Fruit fly (Drosophila melanogaster) whole organism, embryonic: ENCODE measurements around the gene Vha68-1.
A peak's percentile ranks its signal among the peaks of the same experiment; 100 is the strongest.

Experiments used
- Awh ChIP-seq: fragments of 200-800 bp; sonication (Bioruptor generic); IDR thresholded peaks from 2 replicates; pipeline ENCODE4, ENCODE4 v1.3.6; 2022; ENCODE audit warnings: missing biosample characterization, missing genetic modification characterization
- C15 ChIP-seq: fragments of 200-800 bp; sonication (Bioruptor generic); IDR thresholded peaks from 3 replicates; pipeline ENCODE4 v1.3.6; 2022; ENCODE audit warnings: missing biosample characterization, missing genetic modification characterization
- CG11560 ChIP-seq: fragments of 200-800 bp; sonication (Bioruptor generic); IDR thresholded peaks from 3 replicates; pipeline ENCODE4 v1.3.6; 2022; ENCODE audit warnings: missing biosample characterization, missing genetic modification characterization
- CG11696 ChIP-seq: fragments of 200-800 bp; sonication (Bioruptor generic); IDR thresholded peaks from 2 replicates; pipeline ENCODE4 v1.3.6; 2022; ENCODE audit warnings: missing biosample characterization, missing genetic modification characterization
- CG11723 ChIP-seq: fragments of 200-800 bp; sonication (Bioruptor generic); optimal IDR thresholded peaks from 2 replicates; lab custom pipeline; 2017; ENCODE audit warnings: missing biosample characterization, mild to moderate bottlenecking, missing genetic modification characterization
- CG13775 ChIP-seq: fragments of 200-800 bp; sonication (Bioruptor generic); optimal IDR thresholded peaks from 3 replicates; lab custom pipeline; 2017; ENCODE audit warnings: missing biosample characterization, mild to moderate bottlenecking, missing genetic modification characterization
- CG15514 ChIP-seq: fragments of 200-800 bp; sonication (Bioruptor generic); optimal IDR thresholded peaks from 3 replicates; lab custom pipeline; 2017; ENCODE audit warnings: missing biosample characterization, missing genetic modification characterization, mild to moderate bottlenecking, moderate library complexity, missing genetic modification reagents
- CG15601 ChIP-seq: fragments of 200-800 bp; sonication (Bioruptor generic); optimal IDR thresholded peaks from 3 replicates; lab custom pipeline; 2019; ENCODE audit warnings: missing biosample characterization, mild to moderate bottlenecking, missing genetic modification characterization, moderate library complexity
- CG17912 ChIP-seq: fragments of 200-800 bp; sonication (Bioruptor generic); optimal IDR thresholded peaks from 2 replicates; lab custom pipeline; 2018; ENCODE audit warnings: missing biosample characterization, mild to moderate bottlenecking, missing genetic modification characterization
- CG2889 ChIP-seq: fragments of 200-800 bp; sonication (Bioruptor generic); IDR thresholded peaks from 3 replicates; pipeline ENCODE4 v1.3.6; 2022; ENCODE audit warnings: missing biosample characterization, missing genetic modification characterization
- CG32767 ChIP-seq: fragments of 200-800 bp; sonication (Bioruptor generic); IDR thresholded peaks from 2 replicates; pipeline ENCODE4 v1.3.6; 2022; ENCODE audit warnings: missing biosample characterization, missing genetic modification characterization
- CG32772 ChIP-seq: fragments of 200-800 bp; sonication (Bioruptor generic); IDR thresholded peaks from 2 replicates; pipeline ENCODE4 v1.3.6; 2022; ENCODE audit warnings: missing biosample characterization, missing genetic modification characterization
- CG3838 ChIP-seq: fragments of 200-800 bp; sonication (Bioruptor generic); optimal IDR thresholded peaks from 3 replicates; lab custom pipeline; 2016; ENCODE audit warnings: missing biosample characterization, missing genetic modification characterization
- CG4730 ChIP-seq: fragments of 200-800 bp; sonication (Bioruptor generic); IDR thresholded peaks from 2 replicates; pipeline ENCODE4 v1.3.6; 2022; ENCODE audit warnings: missing biosample characterization, missing genetic modification characterization
- CG6254 ChIP-seq: fragments of 200-800 bp; sonication (Bioruptor generic); optimal IDR thresholded peaks from 3 replicates; lab custom pipeline; 2017; ENCODE audit warnings: mild to moderate bottlenecking, missing biosample characterization, missing genetic modification reagents, missing genetic modification characterization
- CG8924 ChIP-seq: fragments of 200-800 bp; optimal IDR thresholded peaks from 3 replicates; lab custom pipeline; 2019; ENCODE audit warnings: missing biosample characterization, mild to moderate bottlenecking, missing genetic modification characterization, moderate library complexity
- CG9437 ChIP-seq: fragments of 200-800 bp; sonication (Bioruptor generic); optimal IDR thresholded peaks from 2 replicates; lab custom pipeline; 2018; ENCODE audit warnings: missing biosample characterization, mild to moderate bottlenecking, missing genetic modification characterization
- Doc2 ChIP-seq: fragments of 200-800 bp; sonication (Bioruptor generic); IDR thresholded peaks from 2 replicates; pipeline ENCODE4 v1.3.6; 2022; ENCODE audit warnings: missing biosample characterization, missing genetic modification characterization
- E2f1 ChIP-seq: fragments of 200-800 bp; sonication (Bioruptor generic); IDR thresholded peaks from 2 replicates; pipeline ENCODE4 v1.3.6; 2022; ENCODE audit warnings: missing biosample characterization, missing genetic modification characterization
- Ets65A ChIP-seq: fragments of 200-800 bp; sonication (Bioruptor generic); peaks from one replicate; lab custom pipeline; 2016; ENCODE audit warnings: missing biosample characterization, missing genetic modification characterization
- Gsc ChIP-seq: fragments of 200-800 bp; sonication (Bioruptor generic); IDR thresholded peaks from 2 replicates; pipeline ENCODE4 v1.3.6; 2022; ENCODE audit warnings: missing biosample characterization, missing genetic modification characterization
- Gug ChIP-seq: fragments of 200-800 bp; sonication (Bioruptor generic); IDR thresholded peaks from 4 replicates; pipeline ENCODE4 v1.3.6; 2022; ENCODE audit warnings: missing biosample characterization, missing genetic modification characterization
- Opbp ChIP-seq: fragments of 200-800 bp; sonication (Bioruptor generic); IDR thresholded peaks from 3 replicates; pipeline ENCODE4 v1.3.6; 2022; ENCODE audit warnings: missing biosample characterization, missing genetic modification characterization; ENCODE audit not compliant: partially characterized antibody
- Ravus ChIP-seq: fragments of 200-800 bp; sonication (Bioruptor generic); IDR thresholded peaks from 2 replicates; pipeline ENCODE4 v1.3.6; 2022; ENCODE audit warnings: missing biosample characterization, missing genetic modification characterization
- Six4 ChIP-seq: fragments of 200-800 bp; sonication (Bioruptor generic); optimal IDR thresholded peaks from 2 replicates; lab custom pipeline; 2016; ENCODE audit warnings: missing biosample characterization, missing genetic modification characterization
- Ssrp ChIP-seq: fragments of 200-800 bp; sonication (Bioruptor generic); optimal IDR thresholded peaks from 2 replicates; lab custom pipeline; 2018; ENCODE audit warnings: missing biosample characterization, mild to moderate bottlenecking, missing genetic modification characterization, moderate library complexity
- Tbp ChIP-seq: fragments of >200 bp; optimal IDR thresholded peaks from 2 replicates; lab custom pipeline; 2018; ENCODE audit warnings: missing biosample characterization, missing genetic modification characterization
- bbx ChIP-seq: fragments of 200-800 bp; sonication (Bioruptor generic); IDR thresholded peaks from 2 replicates; pipeline ENCODE4 v1.3.6; 2022; ENCODE audit warnings: missing biosample characterization, missing genetic modification characterization; ENCODE audit not compliant: partially characterized antibody
- cas ChIP-seq: fragments of 200-800 bp; sonication (Bioruptor generic); IDR thresholded peaks from 2 replicates; pipeline ENCODE4 v1.3.6; 2022; ENCODE audit warnings: missing biosample characterization, missing genetic modification characterization
- cato ChIP-seq: fragments of 200-800 bp; sonication (Bioruptor generic); optimal IDR thresholded peaks from 2 replicates; lab custom pipeline; 2016; ENCODE audit warnings: missing biosample characterization, missing genetic modification characterization, borderline replicate concordance
- corto ChIP-seq: fragments of 200-800 bp; sonication (Bioruptor generic); optimal IDR thresholded peaks from 2 replicates; lab custom pipeline; 2016; ENCODE audit warnings: missing biosample characterization, mild to moderate bottlenecking, missing genetic modification characterization, moderate library complexity
- croc ChIP-seq: fragments of 200-800 bp; sonication (Bioruptor generic); conservative IDR thresholded peaks from 3 replicates; pipeline ENCODE4 v1.3.6; 2022; ENCODE audit warnings: missing biosample characterization, missing genetic modification characterization
- crp ChIP-seq, 2 experiments: fragments of 200-800 bp; sonication (Bioruptor generic); optimal IDR thresholded peaks; 2 replicates in 1 of 2; 3 replicates in 1 of 2; lab custom pipeline; 2017; ENCODE audit warnings: missing biosample characterization in 2 of 2, missing genetic modification characterization in 2 of 2, mild to moderate bottlenecking in 1 of 2, moderate library complexity in 1 of 2
- gce ChIP-seq: fragments of 200-800 bp; sonication (Bioruptor generic); IDR thresholded peaks from 3 replicates; pipeline ENCODE4 v1.3.6; 2022; ENCODE audit warnings: missing biosample characterization, missing genetic modification characterization
- gfzf ChIP-seq: fragments of 200-800 bp; sonication (Bioruptor generic); optimal IDR thresholded peaks from 2 replicates; lab custom pipeline; 2016; ENCODE audit warnings: missing biosample characterization, mild to moderate bottlenecking, missing genetic modification characterization, moderate library complexity
- gsb-n ChIP-seq: fragments of 200-800 bp; sonication (Bioruptor generic); optimal IDR thresholded peaks from 3 replicates; lab custom pipeline; 2018; ENCODE audit warnings: missing biosample characterization, mild to moderate bottlenecking, missing genetic modification characterization
- ham ChIP-seq: fragments of 200-800 bp; sonication (Bioruptor generic); IDR thresholded peaks from 2 replicates; pipeline ENCODE4 v1.3.6; 2022; ENCODE audit warnings: missing biosample characterization, missing genetic modification characterization
- hth ChIP-seq: fragments of >200 bp; optimal IDR thresholded peaks from 2 replicates; lab custom pipeline; 2017; ENCODE audit warnings: inconsistent platforms
- lbe ChIP-seq: fragments of 200-800 bp; sonication (Bioruptor generic); optimal IDR thresholded peaks from 2 replicates; lab custom pipeline; 2016; ENCODE audit warnings: missing biosample characterization, mild to moderate bottlenecking, missing genetic modification characterization
- lola ChIP-seq, 3 experiments: fragments of >200 bp in 2 of 3; fragments of 200-800 bp in 1 of 3; sonication (Bioruptor generic) in 1 of 3; optimal IDR thresholded peaks; 2 replicates each; lab custom pipeline; 2017 to 2019; ENCODE audit warnings: missing biosample characterization in 3 of 3, missing genetic modification characterization in 3 of 3, mild to moderate bottlenecking in 1 of 3, moderate library complexity in 1 of 3
- otp ChIP-seq: fragments of 200-800 bp; sonication (Bioruptor generic); IDR thresholded peaks from 3 replicates; pipeline ENCODE4, ENCODE4 v1.3.6; 2022; ENCODE audit warnings: missing biosample characterization, missing genetic modification characterization
- psq ChIP-seq: fragments of 200-800 bp; sonication (Bioruptor generic); optimal IDR thresholded peaks from 2 replicates; lab custom pipeline; 2017; ENCODE audit warnings: missing biosample characterization, missing genetic modification characterization
- sob ChIP-seq: fragments of 200-800 bp; sonication (Bioruptor generic); IDR thresholded peaks from 2 replicates; pipeline ENCODE4 v1.3.6; 2022; ENCODE audit warnings: missing biosample characterization, missing genetic modification characterization
- ssp ChIP-seq: fragments of 200-800 bp; sonication (Bioruptor generic); IDR thresholded peaks from 2 replicates; pipeline ENCODE4 v1.3.6; 2022; ENCODE audit warnings: missing biosample characterization, missing genetic modification characterization
- stwl ChIP-seq: fragments of 200-800 bp; sonication (Bioruptor generic); optimal IDR thresholded peaks from 3 replicates; lab custom pipeline; 2018; ENCODE audit warnings: missing biosample characterization, mild to moderate bottlenecking, missing genetic modification characterization, moderate library complexity
- toy ChIP-seq: fragments of 200-800 bp; sonication (Bioruptor generic); IDR thresholded peaks from 2 replicates; pipeline ENCODE4 v1.3.6; 2022; ENCODE audit warnings: missing biosample characterization, missing genetic modification characterization
- tx ChIP-seq: fragments of 200-800 bp; sonication (Bioruptor generic); optimal IDR thresholded peaks from 2 replicates; lab custom pipeline; 2016; ENCODE audit warnings: missing biosample characterization, missing genetic modification characterization
- wdn ChIP-seq: fragments of 200-800 bp; sonication (Bioruptor generic); IDR thresholded peaks from 2 replicates; pipeline ENCODE4 v1.3.6; 2022; ENCODE audit warnings: missing biosample characterization, missing genetic modification characterization
- yki ChIP-seq: fragments of >200 bp; optimal IDR thresholded peaks from 3 replicates; lab custom pipeline; 2018

Vha68-1 gene

DNA sequence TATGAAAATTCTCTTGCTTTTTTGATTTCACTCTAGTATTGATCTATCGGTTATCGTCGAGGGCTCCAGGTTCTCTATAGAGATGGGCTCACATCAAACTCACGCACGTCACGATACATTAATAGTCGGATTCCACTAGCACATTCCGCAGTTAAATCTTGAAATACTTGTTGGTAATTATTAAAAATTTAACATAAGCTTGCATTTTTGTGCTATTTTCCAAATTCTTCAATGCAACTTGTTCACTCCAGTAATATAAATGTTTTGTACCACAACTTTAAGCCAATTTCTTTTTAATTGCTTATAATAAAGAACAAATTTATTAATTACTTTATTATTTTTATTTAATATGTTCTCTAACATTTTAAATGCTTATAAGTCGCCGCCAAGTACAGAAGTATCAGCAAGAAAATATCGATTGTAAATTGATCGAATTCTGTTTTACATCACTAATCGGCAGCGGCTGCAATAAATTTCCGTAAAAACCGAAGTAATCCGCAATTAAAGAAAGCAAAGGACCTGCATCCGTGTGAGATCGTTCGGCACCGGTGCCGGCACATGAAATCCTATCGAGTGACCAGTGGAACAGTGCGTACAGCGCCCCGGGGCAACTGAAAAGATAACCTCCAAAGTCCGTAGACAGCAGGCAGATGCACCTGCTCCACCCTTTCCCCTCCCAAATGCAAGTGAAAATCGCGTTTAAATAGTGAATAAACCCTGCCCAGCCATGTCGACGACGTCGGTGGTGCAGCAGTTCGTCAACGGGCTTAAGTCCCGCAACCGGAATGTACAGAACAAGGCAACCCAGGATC, at the start of gene Vha68-1, which contains the start of gene mTor (continued):
- TF ChIP-seq CG15601 (tag; lab: Kevin White, UChicago) (no peak), croc (GFP tag; lab: Robert Waterston, UW) (peak; percentile 61), CG9437 (GFP tag; lab: Kevin White, UChicago) (peak; percentile 68), CG11723 (GFP tag; lab: Kevin White, UChicago) (no peak), C15 (no peak), tx (GFP tag; lab: Kevin White, UChicago) (peak; percentile 83), gce (peak; percentile 49; the same call in 1 of the 3 replicates), CG3838 (peak; percentile 54), CG17912 (GFP tag; lab: Kevin White, UChicago) (no peak), lbe (no peak), bbx (GFP tag; lab: Robert Waterston, UW) (peak; percentile 75), CG32767 (GFP tag; lab: Robert Waterston, UW) (peak; percentile 45; the same call in 1 of the 2 replicates), gfzf (GFP tag; lab: Kevin White, UChicago) (no peak), stwl (no peak), ssp (GFP tag; lab: Robert Waterston, UW) (peak; percentile 99), Tbp (no peak), CG2889 (GFP tag; lab: Robert Waterston, UW) (peak; percentile 79; the same call in 2 of the 3 replicates), Ravus (GFP tag; lab: Robert Waterston, UW) (peak; percentile 5; the same call in 1 of the 2 replicates), ham (peak; percentile 33; the same call in 1 of the 2 replicates), toy (GFP tag; lab: Robert Waterston, UW) (0 out of 2 replicates have a peak, but pooled peaks have one; percentile 46), Ssrp (peak; percentile 80), hth (lab: Kevin White, UChicago) (no peak), Ets65A (GFP tag; lab: Kevin White, UChicago) (peak; percentile 97), Opbp (GFP tag; lab: Robert Waterston, UW) (peak; percentile 82), CG32772 (GFP tag; lab: Robert Waterston, UW) (peak; percentile 77), Six4 (GFP tag; lab: Kevin White, UChicago) (peak; percentile 66), E2f1 (peak; percentile 79), CG11560 (tag; lab: Robert Waterston, UW) (peak; percentile 63; the same call in 1 of the 3 replicates), cato (GFP tag; lab: Kevin White, UChicago) (peak; percentile 65), otp (GFP tag; lab: Robert Waterston, UW) (0 out of 3 replicates have a peak, but pooled peaks have one; percentile 7), CG6254 (no peak), crp (GFP tag; optimal IDR thresholded peaks at IDR 0.05; lab: Kevin White, UChicago) (peak in 1 of 2 experiments; percentile 36), CG8924 (tag; lab: Kevin White, UChicago) (no peak), wdn (GFP tag; lab: Robert Waterston, UW) (peak; percentile 80), psq (GFP tag; lab: Kevin White, UChicago) (peak; percentile 58), gsb-n (tag; lab: Kevin White, UChicago) (no peak), Gug (peak; percentile 85), CG4730 (peak; percentile 65), corto (GFP tag; lab: Kevin White, UChicago) (no peak), sob (GFP tag; lab: Robert Waterston, UW) (peak; percentile 84), cas (GFP tag; lab: Robert Waterston, UW) (peak; percentile 64; the same call in 1 of the 2 replicates), yki (lab: Kevin White, UChicago) (no peak), lola (GFP tag; optimal IDR thresholded peaks at IDR 0.05; lab: Kevin White, UChicago) (peak in 1 of 3 experiments; percentile 70), CG13775 (GFP tag; lab: Kevin White, UChicago) (peak; percentile 83), Gsc (GFP tag; lab: Robert Waterston, UW) (peak; percentile 20; the same call in 1 of the 2 replicates), CG11696 (GFP tag; lab: Robert Waterston, UW) (no peak), Awh (GFP tag; lab: Robert Waterston, UW) (0 out of 2 replicates have a peak, but pooled peaks have one; percentile 48), CG15514 (GFP tag; lab: Kevin White, UChicago) (peak; percentile 71), Doc2 (GFP tag; lab: Robert Waterston, UW) (peak; percentile 59; the same call in 1 of the 2 replicates)
